Worm (Caenorhabditis elegans) whole organism, L1 larva: ENCODE data around the gene ZK673.5.
A peak's percentile ranks its signal among the peaks of the same experiment; 100 is the strongest.

Experiments
- C16A3.4 ChIP-seq: fragments of 150-350 bp; optimal IDR thresholded peaks from 2 replicates; lab custom pipeline; 2014; ENCODE audit warnings: missing biosample characterization, missing genetic modification characterization
- C34B4.2 ChIP-seq: sonication (generic microtip); optimal IDR thresholded peaks from 2 replicates; lab custom pipeline; 2017; ENCODE audit warnings: mild to moderate bottlenecking, missing genetic modification characterization, missing compliant biosample characterization
- F16B12.6 ChIP-seq: fragments of 150-350 bp; optimal IDR thresholded peaks from 2 replicates; lab custom pipeline; 2014; ENCODE audit warnings: missing biosample characterization, missing genetic modification characterization
- aha-1 ChIP-seq: fragments of 150-350 bp; optimal IDR thresholded peaks from 2 replicates; lab custom pipeline; 2014; ENCODE audit warnings: missing biosample characterization, missing genetic modification characterization
- ceh-63 ChIP-seq: fragments of 200-800 bp; sonication (Bioruptor generic); optimal IDR thresholded peaks from 2 replicates; lab custom pipeline; 2018; ENCODE audit warnings: mild to moderate bottlenecking, missing genetic modification characterization, missing compliant biosample characterization
- ceh-82 ChIP-seq, 3 experiments: fragments of 150-350 bp in 1 of 3; sonication (generic microtip) in 2 of 3; optimal IDR thresholded peaks; 2 replicates each; lab custom pipeline; 2014 to 2017; ENCODE audit warnings: missing biosample characterization in 3 of 3, missing genetic modification characterization in 3 of 3
- ceh-88 ChIP-seq: fragments of 200-800 bp; sonication (Bioruptor generic); IDR thresholded peaks from 2 replicates; pipeline ENCODE4 v1.3.6; 2022; ENCODE audit warnings: missing genetic modification characterization, missing compliant biosample characterization
- ces-1 ChIP-seq: fragments of 150-350 bp; optimal IDR thresholded peaks from 2 replicates; lab custom pipeline; 2014; ENCODE audit warnings: missing biosample characterization, missing genetic modification reagents, missing genetic modification characterization
- dpl-1 ChIP-seq, 3 experiments: fragments of 150-350 bp in 2 of 3; sonication (generic microtip) in 1 of 3; optimal IDR thresholded peaks; 2 replicates each; lab custom pipeline; 2014 to 2017; ENCODE audit warnings: missing biosample characterization in 3 of 3, missing genetic modification characterization in 3 of 3, missing genetic modification reagents in 3 of 3
- efl-1 ChIP-seq, 4 experiments: fragments of 150-350 bp; optimal IDR thresholded peaks in 3 of 4; peaks in 1 of 4; 1 replicate in 1 of 4; 2 replicates in 3 of 4; lab custom pipeline; 2014; ENCODE audit warnings: missing biosample characterization in 2 of 4, missing genetic modification characterization in 2 of 4, missing genetic modification reagents in 2 of 4
- elt-3 ChIP-seq, 6 experiments: fragments of 150-350 bp in 1 of 6; sonication (generic microtip); optimal IDR thresholded peaks; 2 replicates each; lab custom pipeline; 2017 to 2018; ENCODE audit warnings: missing biosample characterization in 6 of 6, missing genetic modification characterization in 6 of 6, inconsistent platforms in 1 of 6
- grh-1 ChIP-seq: fragments of 200-800 bp; sonication (Bioruptor generic); IDR thresholded peaks from 2 replicates; pipeline ENCODE4 v1.3.6; 2022; ENCODE audit warnings: missing genetic modification reagents, missing genetic modification characterization, missing compliant biosample characterization
- hlh-4 ChIP-seq: sonication (generic microtip); optimal IDR thresholded peaks from 2 replicates; lab custom pipeline; 2016; ENCODE audit warnings: mild to moderate bottlenecking, missing genetic modification characterization, missing compliant biosample characterization
- hpl-2 ChIP-seq: fragments of 150-350 bp; optimal IDR thresholded peaks from 2 replicates; lab custom pipeline; 2014; ENCODE audit warnings: missing biosample characterization, missing genetic modification reagents, missing genetic modification characterization
- irx-1 ChIP-seq: sonication (generic microtip); optimal IDR thresholded peaks from 2 replicates; lab custom pipeline; 2016; ENCODE audit warnings: missing genetic modification characterization, missing compliant biosample characterization
- lir-3 ChIP-seq: sonication (generic microtip); optimal IDR thresholded peaks from 2 replicates; lab custom pipeline; 2016; ENCODE audit warnings: mild to moderate bottlenecking, missing genetic modification characterization, moderate library complexity, missing compliant biosample characterization; ENCODE audit not compliant: poor library complexity
- lsy-2 ChIP-seq, 2 experiments: fragments of 150-350 bp; optimal IDR thresholded peaks; 2 replicates each; lab custom pipeline; 2014; ENCODE audit warnings: missing biosample characterization in 2 of 2, missing genetic modification characterization in 2 of 2
- mdl-1 ChIP-seq, 2 experiments: fragments of 150-350 bp; optimal IDR thresholded peaks; 2 replicates each; lab custom pipeline; 2014 to 2017; ENCODE audit warnings: missing biosample characterization in 2 of 2, missing genetic modification characterization in 2 of 2, inconsistent platforms in 1 of 2
- mef-2 ChIP-seq: fragments of 150-350 bp; optimal IDR thresholded peaks from 2 replicates; lab custom pipeline; 2014; ENCODE audit warnings: missing biosample characterization, missing genetic modification characterization
- nhr-11 ChIP-seq: fragments of 150-350 bp; optimal IDR thresholded peaks from 2 replicates; lab custom pipeline; 2014; ENCODE audit warnings: missing biosample characterization, missing genetic modification characterization
- nhr-12 ChIP-seq: sonication (generic microtip); optimal IDR thresholded peaks from 2 replicates; lab custom pipeline; 2017; ENCODE audit warnings: missing biosample characterization, missing genetic modification characterization
- nhr-19 ChIP-seq: fragments of 200-800 bp; sonication (Bioruptor generic); conservative IDR thresholded peaks from 2 replicates; pipeline ENCODE4 v1.3.6; 2022; ENCODE audit warnings: missing genetic modification characterization, missing compliant biosample characterization
- nhr-237 ChIP-seq: fragments of 150-350 bp; optimal IDR thresholded peaks from 2 replicates; lab custom pipeline; 2014; ENCODE audit warnings: missing biosample characterization, missing genetic modification characterization
- nhr-76 ChIP-seq: sonication (generic microtip); optimal IDR thresholded peaks from 2 replicates; lab custom pipeline; 2017; ENCODE audit warnings: missing biosample characterization, missing genetic modification characterization
- nhr-85 ChIP-seq: sonication (generic microtip); peaks from one replicate; lab custom pipeline; 2016; ENCODE audit warnings: missing genetic modification characterization, inconsistent platforms, missing compliant biosample characterization
- nhr-90 ChIP-seq: sonication (generic microtip); optimal IDR thresholded peaks from 2 replicates; lab custom pipeline; 2016; ENCODE audit warnings: mild to moderate bottlenecking, missing genetic modification characterization, missing compliant biosample characterization; ENCODE audit not compliant: poor library complexity
- snpc-4 ChIP-seq: fragments of 150-350 bp; optimal IDR thresholded peaks from 2 replicates; lab custom pipeline; 2014; ENCODE audit warnings: missing biosample characterization, missing genetic modification characterization
- sptf-1 ChIP-seq: fragments of 150-350 bp; optimal IDR thresholded peaks from 2 replicates; lab custom pipeline; 2014; ENCODE audit warnings: missing biosample characterization, missing genetic modification characterization
- tlp-1 ChIP-seq: fragments of 150-350 bp; optimal IDR thresholded peaks from 2 replicates; lab custom pipeline; 2014; ENCODE audit warnings: missing biosample characterization, missing genetic modification characterization
- unc-62 ChIP-seq: fragments of 150-350 bp; optimal IDR thresholded peaks from 2 replicates; lab custom pipeline; 2014; ENCODE audit warnings: missing biosample characterization, missing genetic modification reagents, missing genetic modification characterization
- xbp-1 ChIP-seq: sonication (generic microtip); optimal IDR thresholded peaks from 2 replicates; lab custom pipeline; 2016; ENCODE audit warnings: missing genetic modification characterization, missing compliant biosample characterization
- ztf-11 ChIP-seq, 2 experiments: sonication (generic microtip); optimal IDR thresholded peaks; 2 replicates each; lab custom pipeline; 2016 to 2017; ENCODE audit warnings: missing genetic modification characterization in 2 of 2, missing biosample characterization in 1 of 2, missing compliant biosample characterization in 1 of 2
- ztf-4 ChIP-seq: fragments of 150-350 bp; optimal IDR thresholded peaks from 2 replicates; lab custom pipeline; 2014; ENCODE audit warnings: missing biosample characterization, missing genetic modification characterization

Gene ZK673.5

ce11 chrII:10476959-10477358 lies 15.7 kb downstream of the ZK673.5 start, which contains the start of gene ZK666.4:
Gene ZK666.4 (plus strand): TSS chrII:10477259.
- TF ChIP-seq nhr-12 (no peak), lir-3 (tag; lab: Kevin White, UChicago) (no peak), C34B4.2 (tag; lab: Kevin White, UChicago) (no peak), C16A3.4 (tag; lab: Kevin White, UChicago) (no peak), ztf-4 (tag; lab: Kevin White, UChicago) (no peak), mdl-1 (tag; optimal IDR thresholded peaks at IDR 0.05; lab: Kevin White, UChicago) (no peak), ceh-88 (GFP tag; lab: Robert Waterston, UW) (no peak)

ce11 chrII:10479348-10479747 lies 18.0 kb downstream of the ZK673.5 start, which contains the start of gene clec-59:
Gene clec-59 (minus strand): TSS chrII:10479448.
- TF ChIP-seq ceh-82 (tag; optimal IDR thresholded peaks at IDR 0.05; lab: Kevin White, UChicago) (no peak), tlp-1 (tag; lab: Kevin White, UChicago) (no peak), nhr-76 (tag; lab: Kevin White, UChicago) (no peak), ceh-63 (GFP tag; lab: Kevin White, UChicago) (no peak), ces-1 (GFP tag; lab: Kevin White, UChicago) (no peak), unc-62 (no peak), hpl-2 (GFP tag; lab: Kevin White, UChicago) (no peak), nhr-11 (tag; lab: Kevin White, UChicago) (no peak)

ce11 chrII:10480043-10480442 lies 18.7 kb downstream of the ZK673.5 start:
- TF ChIP-seq elt-3 (tag; optimal IDR thresholded peaks at IDR 0.05; lab: Kevin White, UChicago) = no peak
- TF ChIP-seq nhr-76 (tag; lab: Kevin White, UChicago) = no peak
- no peak for TF ChIP-seq hpl-2 (GFP tag; lab: Kevin White, UChicago)
- TF ChIP-seq F16B12.6 (tag; lab: Kevin White, UChicago) = no peak
- TF ChIP-seq ceh-82 (tag; optimal IDR thresholded peaks at IDR 0.05; lab: Kevin White, UChicago) = no peak
- no peak for TF ChIP-seq aha-1 (tag; lab: Kevin White, UChicago)
- no peak for TF ChIP-seq nhr-11 (tag; lab: Kevin White, UChicago)
- no peak for TF ChIP-seq nhr-90 (tag; lab: Kevin White, UChicago)
- no peak for TF ChIP-seq unc-62
- TF ChIP-seq dpl-1 (GFP tag; optimal IDR thresholded peaks at IDR 0.05; lab: Kevin White, UChicago) = no peak
- no peak for TF ChIP-seq xbp-1 (tag; lab: Kevin White, UChicago)
- TF ChIP-seq sptf-1 = no peak
- TF ChIP-seq ztf-11 (tag; optimal IDR thresholded peaks at IDR 0.05; lab: Kevin White, UChicago) = no peak
- no peak for TF ChIP-seq nhr-19
- TF ChIP-seq ztf-4 (tag; lab: Kevin White, UChicago) = no peak
- TF ChIP-seq irx-1 (tag; lab: Kevin White, UChicago) = no peak
- TF ChIP-seq hlh-4 (tag; lab: Kevin White, UChicago) = no peak
- TF ChIP-seq, all 84 proteins: peak for 0

ce11 chrII:10481824-10482556 lies 20.7 kb downstream of the ZK673.5 start, which contains the start of the genes clec-60 and ZK666.11:
Gene clec-60 (minus strand): TSS chrII:10481874.
Gene ZK666.11 (plus strand): TSS chrII:10482522.
- TF ChIP-seq ces-1 (GFP tag; lab: Kevin White, UChicago) (no peak), efl-1 (optimal IDR thresholded peaks at IDR 0.05; lab: Kevin White, UChicago) (no peak), efl-1 (GFP tag; optimal IDR thresholded peaks at IDR 0.05 in 1 of 2; lab: Kevin White, UChicago) (peak in 1 of 2 experiments; percentile 56), nhr-85 (tag; lab: Kevin White, UChicago) (peak; percentile 21)

ce11 chrII:10482899-10483298 lies 21.6 kb downstream of the ZK673.5 start:
- TF ChIP-seq snpc-4 (tag; lab: Kevin White, UChicago) = no peak
- no peak for TF ChIP-seq efl-1 (optimal IDR thresholded peaks at IDR 0.05; lab: Kevin White, UChicago)
- TF ChIP-seq efl-1 (GFP tag; optimal IDR thresholded peaks at IDR 0.05 in 1 of 2; lab: Kevin White, UChicago) = no peak
- no peak for TF ChIP-seq nhr-237
- no peak for TF ChIP-seq mef-2 (tag; lab: Kevin White, UChicago)
- TF ChIP-seq grh-1 (GFP tag; lab: Robert Waterston, UW) = no peak
- TF ChIP-seq mdl-1 (tag; optimal IDR thresholded peaks at IDR 0.05; lab: Kevin White, UChicago) = no peak
- no peak for TF ChIP-seq lsy-2 (tag; optimal IDR thresholded peaks at IDR 0.05; lab: Kevin White, UChicago)
- TF ChIP-seq ztf-11 (tag; optimal IDR thresholded peaks at IDR 0.05; lab: Kevin White, UChicago) = no peak
- TF ChIP-seq elt-3 (tag; optimal IDR thresholded peaks at IDR 0.05; lab: Kevin White, UChicago) = no peak
- TF ChIP-seq, all 84 proteins: peak for 0
